Worm (Caenorhabditis elegans) whole organism, L1 larva: ENCODE measurements around the gene cwn-1.

ENCODE experiments used
- ama-1 ChIP-seq: fragments of 150-350 bp; optimal IDR thresholded peaks from 2 replicates; lab custom pipeline; 2014
- ceh-82 ChIP-seq, 3 experiments: fragments of 150-350 bp in 1 of 3; sonication (generic microtip) in 2 of 3; optimal IDR thresholded peaks; 2 replicates each; lab custom pipeline; 2014 to 2017; ENCODE audit warnings: missing biosample characterization in 3 of 3, missing genetic modification characterization in 3 of 3
- elt-3 ChIP-seq, 6 experiments: fragments of 150-350 bp in 1 of 6; sonication (generic microtip); optimal IDR thresholded peaks; 2 replicates each; lab custom pipeline; 2017 to 2018; ENCODE audit warnings: missing biosample characterization in 6 of 6, missing genetic modification characterization in 6 of 6, inconsistent platforms in 1 of 6
- fkh-4 ChIP-seq: sonication (generic microtip); optimal IDR thresholded peaks from 2 replicates; lab custom pipeline; 2016; ENCODE audit warnings: missing compliant biosample characterization, missing genetic modification characterization, borderline replicate concordance
- fos-1 ChIP-seq: fragments of 150-350 bp; optimal IDR thresholded peaks from 2 replicates; lab custom pipeline; 2014; ENCODE audit warnings: missing biosample characterization, missing genetic modification characterization
- skn-1 ChIP-seq: fragments of 150-350 bp; optimal IDR thresholded peaks from 2 replicates; lab custom pipeline; 2014; ENCODE audit warnings: missing biosample characterization, missing genetic modification characterization
- snpc-4 ChIP-seq: fragments of 150-350 bp; optimal IDR thresholded peaks from 2 replicates; lab custom pipeline; 2014; ENCODE audit warnings: missing biosample characterization, missing genetic modification characterization
- ztf-11 ChIP-seq, 2 experiments: sonication (generic microtip); optimal IDR thresholded peaks; 2 replicates each; lab custom pipeline; 2016 to 2017; ENCODE audit warnings: missing genetic modification characterization in 2 of 2, missing biosample characterization in 1 of 2, missing compliant biosample characterization in 1 of 2

ce11 chrII:124904-125303, 8.5 kb downstream of the cwn-1 start, which contains the start of gene nmur-2:
- no peak for TF ChIP-seq fos-1 (tag; lab: Kevin White, UChicago)
- no peak for TF ChIP-seq ama-1 (lab: Kevin White, UChicago)
- no peak for TF ChIP-seq ztf-11 (tag; optimal IDR thresholded peaks at IDR 0.05; lab: Kevin White, UChicago)
- TF ChIP-seq fkh-4 = no peak
- no peak for TF ChIP-seq snpc-4
- TF ChIP-seq skn-1 (tag; lab: Kevin White, UChicago) = no peak
- TF ChIP-seq elt-3 (tag; optimal IDR thresholded peaks at IDR 0.05; lab: Kevin White, UChicago) = no peak
- no peak for TF ChIP-seq ceh-82 (tag; optimal IDR thresholded peaks at IDR 0.05; lab: Kevin White, UChicago)
